Fruit fly (Drosophila melanogaster) Kc167 (cell line): Measurements from ENCODE around the gene CG15602.

Source experiments
- Sin3A ChIP-seq: fragments of >200 bp; optimal IDR thresholded peaks from 2 replicates; lab custom pipeline; 2018; ENCODE audit warnings: missing external identifiers
- h ChIP-seq: fragments of >200 bp; optimal IDR thresholded peaks from 3 replicates; lab custom pipeline; 2018; ENCODE audit warnings: missing external identifiers
- ttk ChIP-seq: sonication (Bioruptor generic); optimal IDR thresholded peaks from 2 replicates; lab custom pipeline; 2017; ENCODE audit warnings: missing external identifiers

dm6 chrX:15761298-15761640, 38.0 kb upstream of the CG15602 start:
- no peak for TF ChIP-seq ttk (lab: Kevin White, UChicago)
- TF ChIP-seq h (lab: Kevin White, UChicago), result no peak
- no peak for TF ChIP-seq Sin3A (lab: Kevin White, UChicago)
